Fruit fly (Drosophila melanogaster) whole organism, embryonic: ENCODE data around the gene Rrp46.
A peak's percentile ranks its signal among the peaks of the same experiment; 100 is the strongest.

Source experiments
- C15 ChIP-seq: fragments of 200-800 bp; sonication (Bioruptor generic); IDR thresholded peaks from 3 replicates; pipeline ENCODE4 v1.3.6; 2022; ENCODE audit warnings: missing biosample characterization, missing genetic modification characterization
- CG1024 ChIP-seq: fragments of 200-800 bp; sonication (Bioruptor generic); IDR thresholded peaks from 2 replicates; pipeline ENCODE4 v1.3.6; 2022; ENCODE audit warnings: missing biosample characterization, missing genetic modification characterization
- CG10543 ChIP-seq: fragments of 200-800 bp; sonication (Bioruptor generic); optimal IDR thresholded peaks from 3 replicates; lab custom pipeline; 2017; ENCODE audit warnings: missing biosample characterization, mild to moderate bottlenecking, missing genetic modification characterization, moderate library complexity
- CG10959 ChIP-seq: fragments of 200-800 bp; sonication (Bioruptor generic); IDR thresholded peaks from 2 replicates; pipeline ENCODE4 v1.3.6; 2022; ENCODE audit warnings: missing biosample characterization, missing genetic modification characterization
- CG12219 ChIP-seq: fragments of 200-800 bp; sonication (Bioruptor generic); optimal IDR thresholded peaks from 3 replicates; lab custom pipeline; 2018; ENCODE audit warnings: missing biosample characterization, mild to moderate bottlenecking, missing genetic modification characterization
- CG13624 ChIP-seq: fragments of 200-800 bp; sonication (Bioruptor generic); optimal IDR thresholded peaks from 2 replicates; lab custom pipeline; 2016; ENCODE audit warnings: missing biosample characterization, missing genetic modification characterization
- CG13775 ChIP-seq: fragments of 200-800 bp; sonication (Bioruptor generic); optimal IDR thresholded peaks from 3 replicates; lab custom pipeline; 2017; ENCODE audit warnings: missing biosample characterization, mild to moderate bottlenecking, missing genetic modification characterization
- CG17568 ChIP-seq: fragments of 200-800 bp; sonication (Bioruptor generic); optimal IDR thresholded peaks from 2 replicates; lab custom pipeline; 2018; ENCODE audit warnings: missing biosample characterization, mild to moderate bottlenecking, missing genetic modification characterization, moderate library complexity
- CG1832 ChIP-seq: fragments of 200-800 bp; sonication (Bioruptor generic); optimal IDR thresholded peaks from 2 replicates; lab custom pipeline; 2017; ENCODE audit warnings: missing biosample characterization, mild to moderate bottlenecking, missing genetic modification characterization, inconsistent platforms
- CG18476 ChIP-seq: fragments of 200-800 bp; sonication (Bioruptor generic); optimal IDR thresholded peaks from 2 replicates; lab custom pipeline; 2016; ENCODE audit warnings: missing biosample characterization, mild to moderate bottlenecking, missing genetic modification characterization
- CG2116 ChIP-seq: fragments of 200-800 bp; sonication (Bioruptor generic); optimal IDR thresholded peaks from 3 replicates; lab custom pipeline; 2018; ENCODE audit warnings: missing biosample characterization, mild to moderate bottlenecking, missing genetic modification characterization
- CG31224 ChIP-seq: fragments of 200-800 bp; sonication (Bioruptor generic); IDR thresholded peaks from 2 replicates; pipeline ENCODE4 v1.3.6; 2022; ENCODE audit warnings: missing biosample characterization, missing genetic modification characterization
- CG3726 ChIP-seq: fragments of 200-800 bp; sonication (Bioruptor generic); IDR thresholded peaks from 3 replicates; pipeline ENCODE4, ENCODE4 v1.3.6; 2022; ENCODE audit warnings: missing biosample characterization, missing genetic modification characterization
- CG3847 ChIP-seq: fragments of 200-800 bp; sonication (Bioruptor generic); IDR thresholded peaks from 2 replicates; pipeline ENCODE4 v1.3.6; 2022; ENCODE audit warnings: missing biosample characterization, missing genetic modification characterization
- CG3995 ChIP-seq: fragments of 200-800 bp; sonication (Bioruptor generic); optimal IDR thresholded peaks from 3 replicates; lab custom pipeline; 2016; ENCODE audit warnings: missing biosample characterization, missing genetic modification characterization
- CG6654 ChIP-seq: fragments of 200-800 bp; sonication (Bioruptor generic); optimal IDR thresholded peaks from 2 replicates; lab custom pipeline; 2017; ENCODE audit warnings: missing biosample characterization, mild to moderate bottlenecking, missing genetic modification characterization
- CG6683 ChIP-seq: fragments of 200-800 bp; sonication (Bioruptor generic); optimal IDR thresholded peaks from 2 replicates; lab custom pipeline; 2017; ENCODE audit warnings: missing biosample characterization, mild to moderate bottlenecking, missing genetic modification characterization, missing genetic modification reagents
- CG8478 ChIP-seq: fragments of >200 bp; optimal IDR thresholded peaks from 2 replicates; lab custom pipeline; 2018
- CG9609 ChIP-seq: fragments of 200-800 bp; sonication (Bioruptor generic); optimal IDR thresholded peaks from 3 replicates; lab custom pipeline; 2016; ENCODE audit warnings: missing biosample characterization, missing genetic modification characterization
- CG9817 ChIP-seq: fragments of 200-800 bp; sonication (Bioruptor generic); optimal IDR thresholded peaks from 2 replicates; lab custom pipeline; 2018; ENCODE audit warnings: missing biosample characterization, mild to moderate bottlenecking, missing genetic modification characterization, moderate library complexity
- Dfd ChIP-seq, 2 experiments: fragments of >200 bp; optimal IDR thresholded peaks; 2 replicates each; lab custom pipeline; 2017; ENCODE audit warnings: missing biosample characterization in 2 of 2, missing genetic modification characterization in 2 of 2
- Dp ChIP-seq: fragments of 200-800 bp; sonication (Bioruptor generic); optimal IDR thresholded peaks from 2 replicates; lab custom pipeline; 2018; ENCODE audit warnings: missing biosample characterization, mild to moderate bottlenecking, missing genetic modification characterization, moderate library complexity
- E2f1 ChIP-seq: fragments of 200-800 bp; sonication (Bioruptor generic); IDR thresholded peaks from 2 replicates; pipeline ENCODE4 v1.3.6; 2022; ENCODE audit warnings: missing biosample characterization, missing genetic modification characterization
- Fer2 ChIP-seq: fragments of 200-800 bp; sonication (Bioruptor generic); optimal IDR thresholded peaks from 2 replicates; lab custom pipeline; 2018; ENCODE audit warnings: missing biosample characterization, mild to moderate bottlenecking, missing genetic modification characterization, moderate library complexity
- Gsc ChIP-seq: fragments of 200-800 bp; sonication (Bioruptor generic); IDR thresholded peaks from 2 replicates; pipeline ENCODE4 v1.3.6; 2022; ENCODE audit warnings: missing biosample characterization, missing genetic modification characterization
- Gug ChIP-seq: fragments of 200-800 bp; sonication (Bioruptor generic); IDR thresholded peaks from 4 replicates; pipeline ENCODE4 v1.3.6; 2022; ENCODE audit warnings: missing biosample characterization, missing genetic modification characterization
- HHEX ChIP-seq: fragments of 200-800 bp; sonication (Bioruptor generic); optimal IDR thresholded peaks from 3 replicates; lab custom pipeline; 2017; ENCODE audit warnings: missing biosample characterization, mild to moderate bottlenecking, missing genetic modification characterization, missing genetic modification reagents
- Hr51 ChIP-seq, 2 experiments: fragments of 200-800 bp; sonication (Bioruptor generic); optimal IDR thresholded peaks; 2 replicates in 1 of 2; 3 replicates in 1 of 2; lab custom pipeline; 2016 to 2018; ENCODE audit warnings: missing biosample characterization in 2 of 2, missing genetic modification characterization in 2 of 2, mild to moderate bottlenecking in 1 of 2, moderate library complexity in 1 of 2
- Hr78 ChIP-seq, 2 experiments: fragments of 200-800 bp in 1 of 2; fragments of >200 bp in 1 of 2; sonication (Bioruptor generic) in 1 of 2; optimal IDR thresholded peaks; 2 replicates each; lab custom pipeline; 2017 to 2019; ENCODE audit warnings: missing biosample characterization in 2 of 2, missing genetic modification characterization in 2 of 2, mild to moderate bottlenecking in 1 of 2, moderate library complexity in 1 of 2
- MESR4 ChIP-seq: fragments of 200-800 bp; sonication (Bioruptor generic); optimal IDR thresholded peaks from 2 replicates; lab custom pipeline; 2018; ENCODE audit warnings: missing biosample characterization, mild to moderate bottlenecking, missing genetic modification characterization, moderate library complexity
- Myb ChIP-seq: fragments of 200-800 bp; sonication (Bioruptor generic); optimal IDR thresholded peaks from 2 replicates; lab custom pipeline; 2016; ENCODE audit warnings: missing biosample characterization, missing genetic modification characterization
- Ptx1 ChIP-seq: fragments of 200-800 bp; sonication (Bioruptor generic); IDR thresholded peaks from 2 replicates; pipeline ENCODE4 v1.3.6; 2022; ENCODE audit warnings: missing biosample characterization, missing genetic modification characterization
- Usf ChIP-seq: fragments of 200-800 bp; sonication (Bioruptor generic); optimal IDR thresholded peaks from 2 replicates; lab custom pipeline; 2017; ENCODE audit warnings: missing genotype, missing biosample characterization, missing genetic modification characterization
- Xrp1 ChIP-seq: fragments of 200-800 bp; sonication (Bioruptor generic); IDR thresholded peaks from 2 replicates; pipeline ENCODE4 v1.3.6; 2022; ENCODE audit warnings: missing biosample characterization, missing genetic modification characterization
- aop ChIP-seq: fragments of 200-800 bp; sonication (Bioruptor generic); IDR thresholded peaks from 2 replicates; pipeline ENCODE4 v1.3.6; 2022; ENCODE audit warnings: missing biosample characterization, missing genetic modification characterization
- bowl ChIP-seq: fragments of 200-800 bp; sonication (Bioruptor generic); IDR thresholded peaks from 2 replicates; pipeline ENCODE4 v1.3.6; 2022; ENCODE audit warnings: missing biosample characterization, missing genetic modification characterization
- cad ChIP-seq: fragments of >200 bp; optimal IDR thresholded peaks from 2 replicates; lab custom pipeline; 2017; ENCODE audit warnings: missing biosample characterization, missing genetic modification characterization
- chinmo ChIP-seq: fragments of 200-800 bp; sonication (Bioruptor generic); IDR thresholded peaks from 4 replicates; pipeline ENCODE4 v1.3.6; 2022; ENCODE audit warnings: missing biosample characterization, missing genetic modification characterization; ENCODE audit not compliant: partially characterized antibody
- crc ChIP-seq: fragments of 200-800 bp; sonication (Bioruptor generic); optimal IDR thresholded peaks from 2 replicates; lab custom pipeline; 2016; ENCODE audit warnings: missing biosample characterization, missing genetic modification characterization
- danr ChIP-seq: fragments of 200-800 bp; sonication (Bioruptor generic); IDR thresholded peaks from 2 replicates; pipeline ENCODE4 v1.3.6; 2022; ENCODE audit warnings: missing biosample characterization, missing genetic modification characterization
- dimm ChIP-seq: fragments of 200-800 bp; sonication (Bioruptor generic); IDR thresholded peaks from 2 replicates; pipeline ENCODE4 v1.3.6; 2022; ENCODE audit warnings: missing biosample characterization, missing genetic modification characterization
- grau ChIP-seq: fragments of 200-800 bp; optimal IDR thresholded peaks from 3 replicates; lab custom pipeline; 2019; ENCODE audit warnings: missing biosample characterization, mild to moderate bottlenecking, missing genetic modification characterization, moderate library complexity
- gsb ChIP-seq: fragments of 200-800 bp; sonication (Bioruptor generic); IDR thresholded peaks from 2 replicates; pipeline ENCODE4 v1.3.6; 2022; ENCODE audit warnings: missing biosample characterization, missing genetic modification characterization
- kay ChIP-seq: fragments of 200-800 bp; sonication (Bioruptor generic); optimal IDR thresholded peaks from 2 replicates; lab custom pipeline; 2016; ENCODE audit warnings: missing biosample characterization, missing genetic modification characterization
- pan ChIP-seq, 4 experiments: fragments of >200 bp in 3 of 4; fragments of 200-800 bp in 1 of 4; sonication (Bioruptor generic) in 1 of 4; optimal IDR thresholded peaks in 3 of 4; IDR thresholded peaks in 1 of 4; 2 replicates each; pipeline versions ENCODE4 v1.3.6 to Lab custom; 2017 to 2022; ENCODE audit warnings: missing biosample characterization in 2 of 4, missing genetic modification characterization in 2 of 4, mixed read lengths in 1 of 4
- sna ChIP-seq: fragments of 200-800 bp; sonication (Bioruptor generic); IDR thresholded peaks from 2 replicates; pipeline ENCODE4 v1.3.6; 2022; ENCODE audit warnings: missing biosample characterization, missing genetic modification characterization; ENCODE audit not compliant: partially characterized antibody
- wdn ChIP-seq: fragments of 200-800 bp; sonication (Bioruptor generic); IDR thresholded peaks from 2 replicates; pipeline ENCODE4 v1.3.6; 2022; ENCODE audit warnings: missing biosample characterization, missing genetic modification characterization
- z ChIP-seq: fragments of 200-800 bp; sonication (Bioruptor generic); IDR thresholded peaks from 3 replicates; pipeline ENCODE4 v1.3.6; 2022; ENCODE audit warnings: missing biosample characterization, missing genetic modification characterization
- zfh2 ChIP-seq: fragments of 200-800 bp; sonication (Bioruptor generic); optimal IDR thresholded peaks from 2 replicates; lab custom pipeline; 2016; ENCODE audit warnings: missing biosample characterization, missing genetic modification characterization

The Rrp46 gene

DNA sequence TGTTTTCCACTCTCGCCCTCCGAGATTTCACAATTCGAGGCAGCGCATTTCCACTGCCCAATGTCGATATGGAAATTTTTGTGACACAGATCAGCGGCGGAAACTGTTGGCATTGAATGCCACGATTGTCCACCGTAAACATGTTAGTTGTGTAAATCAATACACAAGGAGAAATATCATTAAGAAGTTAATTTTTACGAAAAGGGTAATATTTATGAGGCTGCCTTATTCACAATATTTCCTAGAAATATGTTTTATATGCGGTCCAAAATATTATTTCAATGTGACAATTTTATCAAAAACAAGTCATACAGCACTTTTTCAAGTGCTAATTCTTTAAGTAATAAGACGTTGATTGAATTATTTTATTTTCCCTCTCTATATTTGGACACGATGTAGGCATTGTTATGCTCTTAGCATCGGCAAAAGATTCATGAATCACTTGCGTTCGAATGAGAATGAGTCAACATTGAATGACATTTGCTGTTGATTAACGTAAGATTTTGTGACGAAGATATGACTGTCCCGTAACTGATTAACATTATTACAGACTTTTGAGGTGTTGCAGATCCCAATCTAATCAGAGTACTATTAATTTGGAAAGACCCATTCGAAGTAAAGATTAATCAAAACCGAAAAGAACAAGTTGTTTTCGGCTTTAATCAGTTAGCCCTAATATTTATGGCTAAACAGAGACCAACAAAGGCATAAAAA lies 19.3 kb upstream of the Rrp46 start (continued):
- TF ChIP-seq CG18476 (GFP tag; lab: Kevin White, UChicago) = peak; percentile 65
- peak; percentile 80; the same call in 1 of the 2 replicates for TF ChIP-seq Xrp1 (GFP tag; lab: Robert Waterston, UW)
- TF ChIP-seq cad = no peak
- TF ChIP-seq CG9609 = peak; percentile 36
- peak; percentile 52 for TF ChIP-seq Myb
- peak; percentile 82 for TF ChIP-seq CG9817 (tag; lab: Kevin White, UChicago)
- peak; percentile 68 for TF ChIP-seq CG31224 (GFP tag; lab: Robert Waterston, UW)
- TF ChIP-seq CG3995 (GFP tag; lab: Kevin White, UChicago) = no peak
- TF ChIP-seq grau (tag; lab: Kevin White, UChicago) = peak; percentile 85
- no peak for TF ChIP-seq sna (GFP tag; lab: Robert Waterston, UW)
- peak; percentile 14 to 93 for TF ChIP-seq Hr51 (GFP tag; optimal IDR thresholded peaks at IDR 0.05; lab: Kevin White, UChicago)
- no peak for TF ChIP-seq MESR4 (GFP tag; lab: Kevin White, UChicago)
- TF ChIP-seq CG12219 (GFP tag; lab: Kevin White, UChicago) = peak; percentile 89
- TF ChIP-seq C15 (GFP tag; lab: Robert Waterston, UW) = no peak
- TF ChIP-seq CG8478 (lab: Kevin White, UChicago) = no peak
- TF ChIP-seq Gug (GFP tag; lab: Robert Waterston, UW) = 0 out of 4 replicates have a peak, but pooled peaks have one; percentile 21
- peak; percentile 90 for TF ChIP-seq Ptx1
- TF ChIP-seq danr = peak; percentile 64; the same call in 1 of the 2 replicates
- TF ChIP-seq CG6683 (GFP tag; lab: Kevin White, UChicago) = peak; percentile 39
- TF ChIP-seq CG10959 (GFP tag; lab: Robert Waterston, UW) = peak; percentile 45; the same call in 1 of the 2 replicates
- peak; percentile 84 for TF ChIP-seq CG10543 (GFP tag; lab: Kevin White, UChicago)
- no peak for TF ChIP-seq Gsc
- TF ChIP-seq zfh2 (GFP tag; lab: Kevin White, UChicago) = no peak
- no peak for TF ChIP-seq CG1832 (GFP tag; lab: Kevin White, UChicago)
- TF ChIP-seq CG17568 (GFP tag; lab: Kevin White, UChicago) = peak; percentile 82
- no peak for TF ChIP-seq pan (optimal IDR thresholded peaks at IDR 0.05; lab: Kevin White, UChicago)
- peak in 1 of 2 experiments; percentile 91 for TF ChIP-seq pan (GFP tag; optimal IDR thresholded peaks at IDR 0.05 in 1 of 2, IDR thresholded peaks at IDR 0.05 in 1 of 2)
- TF ChIP-seq gsb = peak; percentile 77
- peak; percentile 71; the same call in 1 of the 4 replicates for TF ChIP-seq chinmo
- no peak for TF ChIP-seq Dp (GFP tag; lab: Kevin White, UChicago)
- peak; percentile 86 for TF ChIP-seq kay (GFP tag; lab: Kevin White, UChicago)
- peak; percentile 67; the same call in 2 of the 3 replicates for TF ChIP-seq CG3726 (GFP tag; lab: Robert Waterston, UW)
- TF ChIP-seq Usf (GFP tag; lab: Kevin White, UChicago) = no peak
- peak; percentile 85 for TF ChIP-seq E2f1 (GFP tag; lab: Robert Waterston, UW)
- peak; percentile 66 for TF ChIP-seq HHEX (GFP tag; lab: Kevin White, UChicago)
- TF ChIP-seq CG1024 = 0 out of 2 replicates have a peak, but pooled peaks have one; percentile 58
- TF ChIP-seq CG3847 (GFP tag; lab: Robert Waterston, UW) = peak; percentile 78
- TF ChIP-seq CG2116 (GFP tag; lab: Kevin White, UChicago) = peak; percentile 49
- peak in 1 of 2 experiments; percentile 72 for TF ChIP-seq Hr78 (GFP tag; optimal IDR thresholded peaks at IDR 0.05; lab: Kevin White, UChicago)
- TF ChIP-seq CG13775 = peak; percentile 72
- TF ChIP-seq dimm (GFP tag; lab: Robert Waterston, UW) = peak; percentile 62
- TF ChIP-seq z (GFP tag; lab: Robert Waterston, UW) = no peak
- TF ChIP-seq bowl (GFP tag; lab: Robert Waterston, UW) = peak; percentile 86
- TF ChIP-seq CG6654 (GFP tag; lab: Kevin White, UChicago) = no peak
- no peak for TF ChIP-seq aop (GFP tag; lab: Robert Waterston, UW)
- TF ChIP-seq wdn (GFP tag; lab: Robert Waterston, UW) = peak; percentile 80
- no peak for TF ChIP-seq Dfd (GFP tag; optimal IDR thresholded peaks at IDR 0.05; lab: Kevin White, UChicago)
- TF ChIP-seq crc (GFP tag; lab: Kevin White, UChicago) = peak; percentile 60
- TF ChIP-seq CG13624 = peak; percentile 85
- peak; percentile 48 for TF ChIP-seq Fer2
